Worm (Caenorhabditis elegans) whole organism, mixed stage, embryonic: ENCODE data around the gene algn-9.

ENCODE experiments used
- M03D4.4 ChIP-seq: sonication (generic microtip); optimal IDR thresholded peaks from 2 replicates; lab custom pipeline; 2017; ENCODE audit warnings: mild to moderate bottlenecking, missing genetic modification characterization, missing compliant biosample characterization
- blmp-1 ChIP-seq: fragments of 150-350 bp; optimal IDR thresholded peaks from 2 replicates; lab custom pipeline; 2014; ENCODE audit warnings: missing biosample characterization, missing genetic modification characterization
- ceh-39 ChIP-seq: fragments of 150-350 bp; optimal IDR thresholded peaks from 2 replicates; lab custom pipeline; 2014; ENCODE audit warnings: missing biosample characterization, missing genetic modification characterization
- ceh-43 ChIP-seq: fragments of 200-800 bp; sonication (Bioruptor generic); optimal IDR thresholded peaks from 2 replicates; lab custom pipeline; 2018; ENCODE audit warnings: mild to moderate bottlenecking, missing genetic modification characterization, moderate library complexity, missing compliant biosample characterization
- ces-1 ChIP-seq: fragments of 150-350 bp; optimal IDR thresholded peaks from 2 replicates; lab custom pipeline; 2014; ENCODE audit warnings: missing biosample characterization, missing genetic modification reagents, missing genetic modification characterization
- cnd-1 ChIP-seq: fragments of 200-800 bp; sonication (Bioruptor generic); optimal IDR thresholded peaks from 2 replicates; lab custom pipeline; 2018; ENCODE audit warnings: mild to moderate bottlenecking, missing genetic modification characterization, missing compliant biosample characterization
- elt-1 ChIP-seq: sonication (generic microtip); optimal IDR thresholded peaks from 2 replicates; lab custom pipeline; 2017; ENCODE audit warnings: missing genetic modification characterization, mild to moderate bottlenecking, missing compliant biosample characterization, antibody characterized with exemption, moderate library complexity, borderline replicate concordance; ENCODE audit not compliant: insufficient read depth
- elt-3 ChIP-seq: fragments of 150-350 bp; optimal IDR thresholded peaks from 2 replicates; lab custom pipeline; 2014; ENCODE audit warnings: missing biosample characterization, missing genetic modification characterization
- flh-1 ChIP-seq: fragments of 200-800 bp; sonication (Bioruptor generic); optimal IDR thresholded peaks from 2 replicates; lab custom pipeline; 2018; ENCODE audit warnings: mild to moderate bottlenecking, missing genetic modification characterization, moderate library complexity, missing compliant biosample characterization
- ham-2 ChIP-seq: fragments of 200-800 bp; sonication (Bioruptor generic); optimal IDR thresholded peaks from 2 replicates; lab custom pipeline; 2018; ENCODE audit warnings: mild to moderate bottlenecking, missing genetic modification characterization, missing compliant biosample characterization
- lin-13 ChIP-seq: fragments of 150-350 bp; optimal IDR thresholded peaks from 2 replicates; lab custom pipeline; 2014; ENCODE audit warnings: missing biosample characterization, missing genetic modification characterization
- lin-32 ChIP-seq: fragments of 200-800 bp; sonication (Bioruptor generic); optimal IDR thresholded peaks from 2 replicates; lab custom pipeline; 2018; ENCODE audit warnings: mild to moderate bottlenecking, missing genetic modification characterization, missing compliant biosample characterization
- mab-5 ChIP-seq: fragments of 150-350 bp; optimal IDR thresholded peaks from 2 replicates; lab custom pipeline; 2014; ENCODE audit warnings: missing biosample characterization, missing genetic modification characterization
- mep-1 ChIP-seq: fragments of 150-350 bp; optimal IDR thresholded peaks from 2 replicates; lab custom pipeline; 2017; ENCODE audit warnings: missing biosample characterization, missing genetic modification reagents, missing genetic modification characterization, inconsistent platforms
- mls-2 ChIP-seq: sonication (generic microtip); optimal IDR thresholded peaks from 2 replicates; lab custom pipeline; 2016; ENCODE audit warnings: mild to moderate bottlenecking, missing genetic modification characterization, moderate library complexity, missing compliant biosample characterization
- nhr-12 ChIP-seq: fragments of 150-350 bp; optimal IDR thresholded peaks from 2 replicates; lab custom pipeline; 2014; ENCODE audit warnings: missing biosample characterization, missing genetic modification characterization
- nhr-237 ChIP-seq: fragments of 150-350 bp; optimal IDR thresholded peaks from 2 replicates; lab custom pipeline; 2014; ENCODE audit warnings: missing biosample characterization, missing genetic modification characterization
- nhr-28 ChIP-seq: fragments of 150-350 bp; optimal IDR thresholded peaks from 2 replicates; lab custom pipeline; 2014; ENCODE audit warnings: missing biosample characterization, missing genetic modification characterization
- nhr-76 ChIP-seq: sonication (generic microtip); optimal IDR thresholded peaks from 2 replicates; lab custom pipeline; 2017; ENCODE audit warnings: missing biosample characterization, missing genetic modification characterization
- pha-4 ChIP-seq: fragments of 150-350 bp; optimal IDR thresholded peaks from 2 replicates; lab custom pipeline; 2018; ENCODE audit warnings: missing biosample characterization, missing genetic modification reagents, missing genetic modification characterization
- sem-2 ChIP-seq: fragments of 200-800 bp; sonication (Bioruptor generic); optimal IDR thresholded peaks from 2 replicates; lab custom pipeline; 2018; ENCODE audit warnings: mild to moderate bottlenecking, missing genetic modification characterization, missing compliant biosample characterization
- snpc-4 ChIP-seq: fragments of 150-350 bp; optimal IDR thresholded peaks from 2 replicates; lab custom pipeline; 2014; ENCODE audit warnings: missing biosample characterization, missing genetic modification characterization
- sptf-1 ChIP-seq: sonication (generic microtip); optimal IDR thresholded peaks from 2 replicates; lab custom pipeline; 2017; ENCODE audit warnings: mild to moderate bottlenecking, missing genetic modification characterization, moderate library complexity, missing compliant biosample characterization
- tbx-8 ChIP-seq: fragments of 200-800 bp; sonication (Bioruptor generic); optimal IDR thresholded peaks from 2 replicates; lab custom pipeline; 2018; ENCODE audit warnings: mild to moderate bottlenecking, missing genetic modification characterization, moderate library complexity, missing compliant biosample characterization
- unc-120 ChIP-seq: sonication (generic microtip); optimal IDR thresholded peaks from 2 replicates; lab custom pipeline; 2017; ENCODE audit warnings: missing genetic modification characterization, missing compliant biosample characterization; ENCODE audit not compliant: poor library complexity, severe bottlenecking
- unc-39 ChIP-seq: fragments of 150-350 bp; optimal IDR thresholded peaks from 2 replicates; lab custom pipeline; 2014; ENCODE audit warnings: missing biosample characterization, missing genetic modification characterization
- unc-62 ChIP-seq: fragments of 150-350 bp; optimal IDR thresholded peaks from 2 replicates; lab custom pipeline; 2014; ENCODE audit warnings: missing biosample characterization, missing genetic modification reagents, missing genetic modification characterization
- zip-8 ChIP-seq: fragments of 150-350 bp; optimal IDR thresholded peaks from 2 replicates; lab custom pipeline; 2014; ENCODE audit warnings: missing biosample characterization, missing genetic modification characterization
- ztf-11 ChIP-seq: fragments of 150-350 bp; optimal IDR thresholded peaks from 2 replicates; lab custom pipeline; 2014; ENCODE audit warnings: missing biosample characterization, missing genetic modification characterization

The algn-9 gene

DNA sequence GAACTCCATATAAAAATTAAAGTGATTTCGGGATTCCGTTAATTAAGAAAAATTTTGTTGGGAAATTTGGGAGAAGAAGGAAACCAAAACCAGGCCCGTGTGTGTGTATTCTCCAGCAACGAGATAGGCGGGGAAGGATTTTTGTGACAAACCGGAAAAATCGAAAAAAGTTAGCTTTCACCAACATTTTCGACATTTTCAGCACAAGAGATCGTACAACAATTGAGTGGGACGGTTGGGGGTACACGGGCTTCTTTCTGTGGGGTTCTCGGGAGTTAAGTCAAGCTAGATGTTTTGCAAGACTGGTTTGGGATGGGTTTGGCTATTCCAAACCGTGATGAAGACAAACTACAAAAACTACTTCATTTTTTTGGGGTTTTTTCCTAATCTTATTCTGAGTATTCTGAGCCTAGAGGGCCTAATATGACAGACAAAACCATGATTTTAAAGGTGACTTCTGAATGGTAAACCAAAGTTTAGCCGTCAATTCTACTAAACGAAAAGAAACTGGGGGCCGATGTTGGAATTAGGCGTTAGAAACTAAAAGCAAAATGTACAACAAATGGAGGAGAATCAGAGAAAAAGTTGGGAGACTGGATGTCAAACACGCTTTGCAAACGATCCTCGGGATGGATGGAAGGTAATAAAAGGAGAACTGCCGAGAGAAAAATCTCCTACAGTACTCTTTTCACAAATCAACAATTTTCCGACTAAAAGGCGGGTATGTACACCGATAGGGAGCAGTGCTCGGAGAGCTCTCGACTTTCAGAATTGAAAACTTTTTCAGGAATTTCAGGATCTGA, 41.3 kb upstream of the algn-9 start:
- no peak for TF ChIP-seq nhr-28 (tag; lab: Kevin White, UChicago)
- TF ChIP-seq cnd-1 = peak; percentile 29

DNA sequence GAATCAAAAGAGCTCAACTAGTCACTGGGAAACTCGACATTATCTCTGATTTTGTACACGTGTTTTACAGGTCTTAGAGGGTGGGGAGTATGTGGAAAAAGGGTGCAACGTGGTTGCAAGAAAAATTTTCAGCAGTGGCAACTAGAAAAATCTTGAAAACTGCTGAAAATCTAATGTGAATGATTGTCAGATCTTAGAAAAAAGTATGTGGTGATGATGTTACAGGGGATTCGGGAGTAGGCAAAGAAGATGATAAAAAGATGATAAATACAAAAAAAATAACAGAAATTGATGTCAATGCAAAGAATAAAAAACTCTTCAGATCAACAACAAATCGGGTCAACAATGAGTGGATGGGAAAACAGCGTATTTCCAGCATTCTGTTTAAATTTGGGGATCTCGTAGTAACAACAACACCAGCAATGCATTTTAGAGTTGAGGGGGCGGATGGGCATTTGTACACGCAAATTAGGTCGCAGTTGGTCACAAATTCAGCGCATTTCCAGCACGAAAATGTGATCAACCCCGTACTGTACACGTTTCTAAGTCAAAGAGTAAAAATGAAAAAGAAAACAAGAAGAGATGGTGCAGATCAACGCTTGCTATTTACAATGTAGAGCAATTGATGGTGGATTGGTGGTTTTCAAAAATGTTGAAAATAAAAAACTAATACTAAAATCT, 40.5 kb upstream of the algn-9 start:
- TF ChIP-seq cnd-1 (no peak), lin-32 (GFP tag; lab: Kevin White, UChicago) (no peak), M03D4.4 (tag; lab: Kevin White, UChicago) (no peak), mls-2 (no peak), flh-1 (GFP tag; lab: Kevin White, UChicago) (no peak), ham-2 (no peak), nhr-28 (tag; lab: Kevin White, UChicago) (no peak), elt-3 (tag; lab: Kevin White, UChicago) (no peak), unc-39 (tag; lab: Kevin White, UChicago) (no peak), mep-1 (no peak), nhr-12 (tag; lab: Kevin White, UChicago) (no peak), lin-13 (no peak), nhr-237 (tag; lab: Kevin White, UChicago) (no peak), ceh-43 (GFP tag; lab: Kevin White, UChicago) (no peak), elt-1 (tag; lab: Kevin White, UChicago) (no peak)

DNA sequence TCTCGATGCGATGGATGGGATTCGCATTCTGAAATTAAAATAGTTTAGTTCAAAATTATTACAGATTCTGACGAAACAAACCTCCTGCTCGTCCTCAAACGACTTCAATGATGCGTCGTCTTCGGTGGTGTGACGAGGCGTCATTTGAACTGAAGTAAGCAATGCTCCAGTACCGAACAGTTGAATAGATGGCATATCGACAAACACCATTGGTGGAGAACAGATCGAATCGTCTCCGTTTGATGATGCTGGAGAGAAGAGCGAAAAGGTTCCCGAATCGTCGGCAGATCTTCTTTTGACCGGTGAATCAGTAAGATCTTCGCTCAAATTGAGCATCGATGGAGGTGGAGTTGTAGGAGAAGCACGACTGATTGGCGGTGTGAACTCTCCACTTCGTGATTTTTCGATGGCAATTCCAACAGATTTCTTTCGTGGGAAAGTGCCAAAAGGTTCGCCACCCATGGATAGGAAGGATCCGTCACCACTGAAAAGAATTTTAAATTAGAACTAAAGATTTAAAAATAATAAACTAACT, 39.7 kb upstream of the algn-9 start:
- TF ChIP-seq mep-1 (no peak), mab-5 (tag; lab: Kevin White, UChicago) (no peak), sptf-1 (tag; lab: Kevin White, UChicago) (no peak), flh-1 (GFP tag; lab: Kevin White, UChicago) (no peak), ceh-39 (tag; lab: Kevin White, UChicago) (no peak)

DNA sequence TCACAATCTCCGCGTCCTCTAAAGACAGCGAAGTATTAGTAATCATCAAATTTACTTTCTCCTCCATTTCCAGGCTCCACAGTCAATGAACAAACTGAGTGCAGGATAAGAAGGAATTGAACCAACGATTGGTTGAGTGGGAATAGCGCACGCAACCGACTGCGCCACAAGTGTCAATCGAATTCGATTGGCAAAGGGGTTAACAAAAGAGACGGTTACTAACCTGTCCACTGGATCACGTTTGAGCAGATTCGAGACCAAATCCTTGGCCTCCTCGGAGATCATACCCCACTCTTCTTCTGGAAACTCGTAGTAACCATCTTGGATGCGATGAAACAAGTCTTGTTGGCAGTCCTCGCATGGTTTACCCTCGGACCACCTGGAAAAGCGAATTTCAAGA, 38.9 kb upstream of the algn-9 start:
- peak; percentile 17 for TF ChIP-seq sem-2
- TF ChIP-seq tbx-8 = peak; percentile 10
- no peak for TF ChIP-seq nhr-237 (tag; lab: Kevin White, UChicago)
- TF ChIP-seq, all 35 proteins: peak for 2

DNA sequence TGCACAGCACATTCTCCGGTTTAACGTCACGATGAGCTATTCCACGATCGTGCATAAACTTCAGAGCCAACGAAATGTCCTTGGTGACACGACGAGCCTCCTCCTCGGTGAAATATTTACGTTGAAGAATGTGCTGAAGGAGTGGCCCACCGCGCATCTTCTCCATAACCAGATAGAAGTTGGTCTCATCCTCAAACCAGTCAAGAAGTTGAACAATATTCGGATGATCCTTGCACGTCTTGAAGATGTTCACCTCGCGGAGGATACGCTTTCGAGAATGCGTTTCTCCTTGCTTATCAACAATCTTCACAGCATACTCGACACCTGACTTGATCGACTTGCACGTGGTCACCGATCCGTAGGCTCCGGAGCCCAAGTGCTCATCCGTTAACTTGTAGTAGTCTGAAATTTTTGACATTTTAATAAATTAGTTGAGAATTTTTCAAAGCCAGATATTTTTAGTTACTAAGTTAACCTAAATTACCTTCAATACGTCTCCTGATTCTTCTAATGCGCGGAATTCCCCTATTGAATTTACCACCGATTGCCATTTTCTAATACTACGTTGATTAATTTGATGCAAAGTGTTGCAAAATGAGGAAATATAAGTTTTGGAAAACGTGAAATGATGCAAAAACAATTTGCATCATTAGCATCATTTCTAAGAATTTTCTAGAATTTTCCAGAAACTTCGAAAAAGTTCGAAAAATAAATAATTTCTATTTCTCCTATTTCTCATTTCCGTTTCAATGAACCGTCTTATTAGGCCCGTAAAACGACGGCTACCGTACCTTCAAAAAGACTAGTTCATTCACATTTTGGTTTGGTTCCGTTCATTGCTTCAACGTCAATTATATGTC, 38.0 kb upstream of the algn-9 start:
- TF ChIP-seq mls-2 = no peak
- TF ChIP-seq ceh-43 (GFP tag; lab: Kevin White, UChicago) = no peak
- TF ChIP-seq pha-4 = no peak

DNA sequence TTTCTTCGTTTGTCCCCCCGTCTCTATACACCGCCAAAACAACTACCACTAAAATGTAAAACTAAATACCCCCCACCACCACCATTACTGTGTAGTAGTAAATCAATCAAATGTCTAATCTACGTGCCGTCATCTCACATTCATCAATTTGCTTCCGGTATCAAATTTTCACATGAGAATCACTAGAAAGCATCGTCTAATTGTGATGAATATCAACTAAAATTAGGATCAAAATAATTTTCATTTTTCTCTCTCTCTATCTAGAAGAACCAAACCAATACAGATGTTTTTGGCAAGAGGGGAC, 37.4 kb upstream of the algn-9 start:
- TF ChIP-seq zip-8 (tag; lab: Kevin White, UChicago) = no peak
- TF ChIP-seq unc-62 (GFP tag; lab: Kevin White, UChicago) = peak; percentile 76

DNA sequence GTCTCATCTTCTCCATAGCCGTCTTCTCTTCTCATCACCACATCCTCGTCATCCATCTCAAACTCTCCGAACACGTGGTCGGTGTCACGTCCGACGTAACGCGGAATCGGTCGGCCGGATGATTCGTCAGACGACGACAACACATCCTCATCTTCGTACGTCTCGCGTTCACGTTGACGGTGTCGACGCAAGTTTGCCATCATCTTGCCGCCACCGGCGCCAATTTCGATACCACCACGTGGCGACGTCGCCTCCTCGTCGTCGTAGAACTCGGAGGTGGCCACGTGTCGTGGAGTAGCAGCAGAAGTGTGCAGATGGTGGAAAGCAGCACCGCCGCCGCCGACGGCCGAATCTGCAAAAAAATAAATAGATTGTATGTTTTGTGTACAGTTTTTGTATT, 36.8 kb upstream of the algn-9 start:
- TF ChIP-seq nhr-237 (tag; lab: Kevin White, UChicago) (no peak), ham-2 (no peak), nhr-28 (tag; lab: Kevin White, UChicago) (no peak), sem-2 (no peak), unc-120 (tag; lab: Kevin White, UChicago) (no peak), mls-2 (no peak), M03D4.4 (tag; lab: Kevin White, UChicago) (no peak), snpc-4 (no peak), mab-5 (tag; lab: Kevin White, UChicago) (no peak), ztf-11 (no peak), ces-1 (GFP tag; lab: Kevin White, UChicago) (no peak), ceh-39 (tag; lab: Kevin White, UChicago) (no peak), zip-8 (tag; lab: Kevin White, UChicago) (no peak), nhr-12 (tag; lab: Kevin White, UChicago) (no peak), blmp-1 (tag; lab: Kevin White, UChicago) (no peak), nhr-76 (tag; lab: Kevin White, UChicago) (no peak), elt-1 (tag; lab: Kevin White, UChicago) (no peak), unc-62 (GFP tag; lab: Kevin White, UChicago) (no peak)
- TF ChIP-seq, all 35 proteins: peak for 0
